Fruit fly (Drosophila melanogaster): ENCODE results near the gene CG15399.

Gene CG15399

DNA sequence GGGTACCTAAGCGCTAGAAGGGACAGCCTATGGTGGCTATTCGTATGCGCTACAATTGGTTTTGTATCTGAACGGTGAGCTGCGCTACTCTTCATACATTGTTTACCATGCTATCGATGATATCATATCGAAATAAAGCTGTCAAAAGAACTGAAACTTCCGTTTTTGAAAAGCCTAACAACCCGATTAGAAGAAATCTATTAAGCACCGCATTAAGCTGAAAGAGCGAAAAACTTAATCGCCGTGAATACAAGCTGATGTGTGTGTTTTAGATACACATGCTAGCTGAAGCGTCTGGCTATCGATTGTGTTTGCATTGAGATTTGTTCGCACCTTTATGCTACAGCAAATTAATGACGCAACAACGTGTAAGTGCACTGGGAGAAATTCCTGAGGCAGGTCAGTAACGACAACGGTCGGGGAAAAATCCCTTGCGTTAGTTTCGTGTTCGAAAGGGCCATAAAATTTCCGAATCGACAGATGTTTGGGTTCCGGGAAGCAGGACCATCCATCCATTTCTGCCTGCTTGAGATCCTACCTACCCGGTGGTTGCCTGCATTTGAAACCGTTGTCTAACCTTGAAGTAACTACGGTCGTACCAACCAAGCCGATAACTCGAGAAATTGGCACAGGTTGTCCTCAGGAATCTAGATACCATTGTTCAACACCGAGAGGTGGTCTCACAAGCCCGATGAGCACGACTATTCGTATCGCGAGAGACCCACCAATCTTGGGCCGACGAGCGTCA is 21.1 kb downstream of the CG15399 start (continued):
- TF ChIP-seq CG4318 (GFP tag; optimal IDR thresholded peaks at IDR 0.05) (peak; percentile 37), lz (GFP tag; optimal IDR thresholded peaks at IDR 0.05) (no peak), dac (GFP tag; optimal IDR thresholded peaks at IDR 0.05) (peak; percentile 43), svp (GFP tag) (no peak), dsx (GFP tag; optimal IDR thresholded peaks at IDR 0.05; ENCODE audit: poor library complexity, severe bottlenecking) (peak; percentile 75), pdm3 (GFP tag; optimal IDR thresholded peaks at IDR 0.05) (peak; percentile 56), esn (GFP tag; optimal IDR thresholded peaks at IDR 0.05) (peak; percentile 24), CG6163 (GFP tag; IDR thresholded peaks at IDR 0.05) (no peak), achi (GFP tag; optimal IDR thresholded peaks at IDR 0.05) (peak; percentile 53), CG8632 (GFP tag; optimal IDR thresholded peaks at IDR 0.05) (peak; percentile 33), spab (GFP tag; optimal IDR thresholded peaks at IDR 0.05) (no peak), ss (GFP tag; optimal IDR thresholded peaks at IDR 0.05) (peak in 1 of 2 experiments; percentile 21), CG3919 (GFP tag; optimal IDR thresholded peaks at IDR 0.05) (peak; percentile 70), CG16779 (tag; optimal IDR thresholded peaks at IDR 0.05) (peak; percentile 58), salr (GFP tag; optimal IDR thresholded peaks at IDR 0.05) (peak in 1 of 2 experiments; percentile 73), CG1621 (tag; optimal IDR thresholded peaks at IDR 0.05) (peak; percentile 35), Eip78C (GFP tag) (peak; percentile 90), Sox15 (GFP tag; optimal IDR thresholded peaks at IDR 0.05) (no peak), acj6 (GFP tag; optimal IDR thresholded peaks at IDR 0.05) (peak; percentile 46), CG6276 (GFP tag; optimal IDR thresholded peaks at IDR 0.05) (peak; percentile 64), CG6854 (GFP tag; optimal IDR thresholded peaks at IDR 0.05) (no peak), CG8319 (GFP tag; optimal IDR thresholded peaks at IDR 0.05) (no peak), CG31627 (GFP tag; optimal IDR thresholded peaks at IDR 0.05) (peak; percentile 15), CG9139 (GFP tag; optimal IDR thresholded peaks at IDR 0.05) (peak; percentile 28), Sox14 (GFP tag; optimal IDR thresholded peaks at IDR 0.05) (peak; percentile 47), Sox102F (GFP tag; optimal IDR thresholded peaks at IDR 0.05) (peak; percentile 54)

DNA sequence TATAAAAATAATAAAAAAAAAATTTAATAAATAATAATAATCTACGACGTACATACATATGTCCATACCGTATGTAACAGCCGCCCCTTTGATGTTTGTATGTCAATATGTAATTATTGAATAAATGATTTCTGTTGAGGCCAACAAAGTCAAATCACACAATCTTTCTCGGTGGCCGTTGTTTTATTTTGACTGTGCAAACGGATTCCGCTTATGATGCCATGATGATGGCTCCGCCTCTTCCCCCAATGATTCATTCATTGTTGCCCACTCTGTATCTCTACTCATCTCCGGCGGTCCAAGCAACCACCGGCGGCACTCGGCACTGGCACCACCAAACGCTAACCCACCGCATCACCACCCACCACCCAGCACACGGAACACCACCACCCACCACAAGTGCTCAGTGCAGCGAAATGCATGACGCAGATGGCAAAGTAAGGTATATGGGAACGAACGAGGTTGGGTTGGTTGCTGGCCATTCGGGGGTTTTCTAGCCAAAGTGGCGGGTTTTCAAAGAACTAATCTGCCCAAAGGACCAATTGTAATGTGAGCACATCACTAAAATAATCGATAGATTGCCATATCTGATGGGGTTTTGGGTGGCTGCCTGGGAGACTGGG is 22.3 kb downstream of the CG15399 start:
- peak; percentile 0 for TF ChIP-seq CG16779 (tag; optimal IDR thresholded peaks at IDR 0.05)
- peak; percentile 51 for TF ChIP-seq Eip78C (GFP tag)
- peak; percentile 31 for TF ChIP-seq CG3919 (GFP tag; optimal IDR thresholded peaks at IDR 0.05)
- TF ChIP-seq CG7368 (GFP tag; optimal IDR thresholded peaks at IDR 0.05): peak; percentile 52
- TF ChIP-seq CG1621 (tag; optimal IDR thresholded peaks at IDR 0.05): peak; percentile 0
- TF ChIP-seq CG8632 (GFP tag; optimal IDR thresholded peaks at IDR 0.05): no peak
- TF ChIP-seq fd59A (GFP tag; optimal IDR thresholded peaks at IDR 0.05): no peak
- peak; percentile 82 for TF ChIP-seq svp (GFP tag)
- TF ChIP-seq lz (GFP tag; optimal IDR thresholded peaks at IDR 0.05): peak; percentile 5
- TF ChIP-seq fkh (GFP tag; optimal IDR thresholded peaks at IDR 0.05): peak; percentile 62
- TF ChIP-seq OdsH (GFP tag; optimal IDR thresholded peaks at IDR 0.05): no peak
- peak; percentile 45 for TF ChIP-seq CG32006 (GFP tag; optimal IDR thresholded peaks at IDR 0.05)
- no peak for TF ChIP-seq Hr4 (GFP tag; optimal IDR thresholded peaks at IDR 0.05)
- peak; percentile 5 for TF ChIP-seq Sox14 (GFP tag; optimal IDR thresholded peaks at IDR 0.05)
- TF ChIP-seq CG6808 (GFP tag; optimal IDR thresholded peaks at IDR 0.05): no peak
- no peak for TF ChIP-seq Smox (GFP tag; optimal IDR thresholded peaks at IDR 0.05)

DNA sequence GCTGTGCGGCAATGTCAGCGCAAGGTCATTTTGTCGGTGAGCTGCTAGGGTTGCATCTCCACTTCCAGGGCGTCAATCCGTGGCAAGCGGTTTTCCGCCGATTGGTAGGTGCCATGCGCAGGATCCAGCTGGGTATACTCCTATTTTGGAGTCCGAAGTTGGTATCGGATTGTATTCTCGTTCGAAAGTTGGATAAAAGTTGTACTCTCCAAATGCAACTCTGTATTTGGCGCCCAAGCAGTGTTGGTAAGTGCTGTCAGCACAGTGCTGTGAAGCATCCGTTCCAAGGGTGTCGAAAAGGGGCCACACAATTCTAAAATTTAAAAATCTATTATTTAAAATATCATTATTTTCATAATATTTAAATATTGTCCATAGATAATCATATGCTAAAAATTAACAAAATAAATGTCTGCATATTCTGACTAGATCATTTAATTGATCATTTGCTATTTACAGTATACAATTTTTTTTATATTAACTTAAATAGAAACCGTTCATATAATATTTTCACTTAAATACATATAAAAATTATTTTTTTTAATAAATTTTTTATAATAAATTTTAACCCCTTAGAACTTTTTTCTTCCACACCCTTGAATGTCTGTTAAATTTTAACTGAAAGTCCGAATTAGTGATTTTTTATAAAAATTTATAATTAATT is 23.0 kb downstream of the CG15399 start:
- peak; percentile 78 for TF ChIP-seq CG7368 (GFP tag; optimal IDR thresholded peaks at IDR 0.05)
- peak; percentile 82 for TF ChIP-seq Blimp-1 (GFP tag; optimal IDR thresholded peaks at IDR 0.05)
- no peak for TF ChIP-seq Hr4 (GFP tag; optimal IDR thresholded peaks at IDR 0.05)
- TF ChIP-seq Sox102F (GFP tag; optimal IDR thresholded peaks at IDR 0.05): no peak
- TF ChIP-seq CG11294 (GFP tag; IDR thresholded peaks at IDR 0.05): peak; percentile 70
- TF ChIP-seq vri (GFP tag; optimal IDR thresholded peaks at IDR 0.05): no peak
- peak; percentile 88 for TF ChIP-seq Sox14 (GFP tag; optimal IDR thresholded peaks at IDR 0.05)
- TF ChIP-seq CG31627 (GFP tag; optimal IDR thresholded peaks at IDR 0.05): peak; percentile 85
- TF ChIP-seq CG6163 (GFP tag; IDR thresholded peaks at IDR 0.05): peak; percentile 81
- peak; percentile 77 for TF ChIP-seq CG10669 (GFP tag; optimal IDR thresholded peaks at IDR 0.05)
- TF ChIP-seq dsx (GFP tag; optimal IDR thresholded peaks at IDR 0.05; ENCODE audit: poor library complexity, severe bottlenecking): peak; percentile 78
- TF ChIP-seq fd59A (GFP tag; optimal IDR thresholded peaks at IDR 0.05): peak; percentile 68
- no peak for TF ChIP-seq Eip75B (GFP tag; optimal IDR thresholded peaks at IDR 0.05)
- peak; percentile 17 to 73 for TF ChIP-seq salr (GFP tag; optimal IDR thresholded peaks at IDR 0.05)
- TF ChIP-seq CG34406 (GFP tag; optimal IDR thresholded peaks at IDR 0.05): peak; percentile 85
- TF ChIP-seq Ets96B (tag; optimal IDR thresholded peaks at IDR 0.05): peak; percentile 79
- TF ChIP-seq esn (GFP tag; optimal IDR thresholded peaks at IDR 0.05): peak; percentile 86
- TF ChIP-seq CG6276 (GFP tag; optimal IDR thresholded peaks at IDR 0.05): no peak
- TF ChIP-seq CG3919 (GFP tag; optimal IDR thresholded peaks at IDR 0.05): peak; percentile 90
- TF ChIP-seq CG32006 (GFP tag; optimal IDR thresholded peaks at IDR 0.05): peak; percentile 88
- TF ChIP-seq achi (GFP tag; optimal IDR thresholded peaks at IDR 0.05): peak; percentile 86
- peak; percentile 97 for TF ChIP-seq svp (GFP tag)

Data from whole organism, prepupa.